Worm (Caenorhabditis elegans) whole organism, dauer: ENCODE measurements around the gene K11H12.7.

Experiments used
- unc-62 ChIP-seq: sonication (generic microtip); optimal IDR thresholded peaks from 2 replicates; lab custom pipeline; 2017; ENCODE audit warnings: missing biosample characterization, missing genetic modification reagents, missing genetic modification characterization

Gene K11H12.7

ce11 chrIV:665225-665624 lies at the start of gene K11H12.7:
K11H12.7 (plus strand) TSS chrIV:665525.
- no peak for TF ChIP-seq unc-62

ce11 chrIV:619766-620165 lies 45.6 kb upstream of the K11H12.7 start:
- no peak for TF ChIP-seq unc-62

- TF ChIP-seq unc-62, result no peak
Observed at ce11 chrIV:620324-620723, 45.0 kb upstream of the K11H12.7 start.

- TF ChIP-seq unc-62, result no peak
Observed at ce11 chrIV:622989-623388, 42.3 kb upstream of the K11H12.7 start.

- no peak for TF ChIP-seq unc-62
Observed at ce11 chrIV:623876-624275, 41.4 kb upstream of the K11H12.7 start.

ce11 chrIV:625947-626548 lies 39.3 kb upstream of the K11H12.7 start:
- no peak for TF ChIP-seq unc-62

- no peak for TF ChIP-seq unc-62
Observed at ce11 chrIV:627237-627636, 38.1 kb upstream of the K11H12.7 start, which contains the start of gene nhr-76. nhr-76 (plus strand) TSS chrIV:627537.

ce11 chrIV:630598-630997 lies 34.7 kb upstream of the K11H12.7 start:
- no peak for TF ChIP-seq unc-62

ce11 chrIV:631869-632268 lies 33.5 kb upstream of the K11H12.7 start:
- TF ChIP-seq unc-62, result no peak

- no peak for TF ChIP-seq unc-62
Observed at ce11 chrIV:633565-633964, 31.8 kb upstream of the K11H12.7 start.

- TF ChIP-seq unc-62, result no peak
Observed at ce11 chrIV:639167-639566, 26.2 kb upstream of the K11H12.7 start.

ce11 chrIV:643481-643880 lies 21.8 kb upstream of the K11H12.7 start:
- TF ChIP-seq unc-62, result no peak

- TF ChIP-seq unc-62, result no peak
Observed at ce11 chrIV:648362-648761, 17.0 kb upstream of the K11H12.7 start.

- TF ChIP-seq unc-62, result no peak
Observed at ce11 chrIV:649365-649764, 16.0 kb upstream of the K11H12.7 start, which contains the start of gene K11H12.9. K11H12.9 (plus strand) TSS chrIV:649665.

ce11 chrIV:653138-653848 lies 12.0 kb upstream of the K11H12.7 start, which contains the start of gene K11H12.1:
K11H12.1 (minus strand) TSS chrIV:653421.
- TF ChIP-seq unc-62, result no peak

- TF ChIP-seq unc-62, result peak; percentile 54
Observed at ce11 chrIV:654526-655440, 10.5 kb upstream of the K11H12.7 start, which contains the start of the genes rpl-15 and K11H12.8. rpl-15 (minus strand) TSS chrIV:654576. K11H12.8 (plus strand) TSS chrIV:655390.

- no peak for TF ChIP-seq unc-62
Observed at ce11 chrIV:657046-657445, 8.3 kb upstream of the K11H12.7 start.
